Fruit fly (Drosophila melanogaster): ENCODE data around the gene alpha-Man-IIa.

Gene alpha-Man-IIa

DNA sequence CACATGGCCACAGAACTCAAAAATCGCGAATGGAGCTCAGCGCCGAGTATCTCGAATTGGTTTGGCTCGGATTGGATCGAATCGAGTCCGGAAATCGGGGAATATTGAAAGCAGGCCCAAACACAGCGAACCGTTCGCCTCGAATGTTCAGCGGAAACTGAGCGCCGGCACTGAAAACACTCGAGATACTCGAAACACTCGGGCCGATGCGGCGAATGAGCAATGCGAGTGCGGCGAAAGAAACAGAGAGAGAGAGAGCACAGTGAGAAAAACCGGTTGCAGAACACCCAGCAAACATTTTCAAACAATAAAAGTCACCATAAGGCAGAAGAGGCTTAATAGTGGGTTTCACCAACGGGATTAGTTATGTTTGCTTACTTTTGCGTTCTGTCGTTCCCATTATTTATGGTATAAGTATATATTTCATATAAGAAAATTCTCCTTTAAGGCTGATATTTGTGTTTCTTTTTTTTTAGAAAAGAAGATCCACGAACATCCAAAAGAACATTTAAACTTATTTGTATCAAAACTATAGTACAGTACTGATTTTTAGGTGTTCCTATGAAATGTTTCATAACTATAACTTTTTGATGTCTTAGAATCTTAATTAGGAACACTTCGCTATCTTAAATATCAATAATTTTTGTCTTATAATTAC is 17.8 kb upstream of the alpha-Man-IIa start, which contains the start of gene FER (continued):
- TF ChIP-seq fd96Cb (tag; optimal IDR thresholded peaks at IDR 0.05) (no peak), NC2β (GFP tag; optimal IDR thresholded peaks at IDR 0.05) (no peak), CG10274 (GFP tag; optimal IDR thresholded peaks at IDR 0.05) (no peak), wor (GFP tag; IDR thresholded peaks at IDR 0.05) (no peak), unpg (GFP tag; optimal IDR thresholded peaks at IDR 0.05) (no peak), crp (GFP tag; optimal IDR thresholded peaks at IDR 0.05) (no peak), Stat92E (GFP tag; optimal IDR thresholded peaks at IDR 0.05) (peak in 1 of 3 experiments; percentile 71), CG10979 (tag; optimal IDR thresholded peaks at IDR 0.05) (peak; percentile 31), CG12659 (GFP tag; optimal IDR thresholded peaks at IDR 0.05) (no peak), her (GFP tag; optimal IDR thresholded peaks at IDR 0.05) (peak; percentile 61), Adf1 (GFP tag; IDR thresholded peaks at IDR 0.05) (peak; percentile 17; the same call in 1 of the 2 replicates), pho (GFP tag; optimal IDR thresholded peaks at IDR 0.05) (no peak), CG4820 (GFP tag; optimal IDR thresholded peaks at IDR 0.05) (no peak), zf30C (GFP tag; optimal IDR thresholded peaks at IDR 0.05) (peak; percentile 86), insv (GFP tag; optimal IDR thresholded peaks at IDR 0.05) (peak in 1 of 2 experiments; percentile 47), CG6689 (GFP tag; IDR thresholded peaks at IDR 0.05) (no peak), Jarid2 (GFP tag; optimal IDR thresholded peaks at IDR 0.05) (peak; percentile 100), unc-4 (GFP tag; IDR thresholded peaks at IDR 0.05; ENCODE audit: partially characterized antibody) (peak; percentile 55), Fer2 (tag; optimal IDR thresholded peaks at IDR 0.05) (no peak), Ravus (GFP tag; IDR thresholded peaks at IDR 0.05) (peak; percentile 38; the same call in 1 of the 2 replicates), chinmo (GFP tag; IDR thresholded peaks at IDR 0.05; ENCODE audit: partially characterized antibody) (peak; percentile 97), Asciz (GFP tag; optimal IDR thresholded peaks at IDR 0.05) (peak; percentile 63), lab (GFP tag; optimal IDR thresholded peaks at IDR 0.05) (peak; percentile 62), gt (GFP tag; IDR thresholded peaks at IDR 0.05) (no peak), lola (GFP tag; optimal IDR thresholded peaks at IDR 0.05) (no peak), abd-A (tag; optimal IDR thresholded peaks at IDR 0.05) (peak; percentile 35), Aef1 (GFP tag; IDR thresholded peaks at IDR 0.05) (no peak), CG9876 (GFP tag; optimal IDR thresholded peaks at IDR 0.05) (no peak), sug (tag; optimal IDR thresholded peaks at IDR 0.05) (peak; percentile 39), CG14441 (GFP tag; IDR thresholded peaks at IDR 0.05) (peak; percentile 11; the same call in 1 of the 2 replicates), gro (GFP tag; optimal IDR thresholded peaks at IDR 0.05) (peak; percentile 80), twi (tag; optimal IDR thresholded peaks at IDR 0.05) (no peak), vnd (GFP tag; IDR thresholded peaks at IDR 0.05; ENCODE audit: partially characterized antibody) (peak; percentile 47; the same call in 1 of the 3 replicates), MTF-1 (GFP tag; optimal IDR thresholded peaks at IDR 0.05; ENCODE audit: borderline replicate concordance) (peak; percentile 70), maf-S (GFP tag; optimal IDR thresholded peaks at IDR 0.05) (no peak), Dip2 (GFP tag; IDR thresholded peaks at IDR 0.05) (no peak), rib (GFP tag; IDR thresholded peaks at IDR 0.05) (peak; percentile 81), schlank (tag; optimal IDR thresholded peaks at IDR 0.05) (peak; percentile 40), CG13894 (tag; optimal IDR thresholded peaks at IDR 0.05) (peak; percentile 80), NFAT (GFP tag; IDR thresholded peaks at IDR 0.05) (peak; percentile 68), TFAM (GFP tag; optimal IDR thresholded peaks at IDR 0.05) (no peak), CG33557 (GFP tag; optimal IDR thresholded peaks at IDR 0.05) (peak; percentile 21), bowl (GFP tag; IDR thresholded peaks at IDR 0.05) (0 out of 2 replicates have a peak, but pooled peaks have one; percentile 22), CG15601 (tag; optimal IDR thresholded peaks at IDR 0.05) (peak; percentile 5), CG15073 (GFP tag; optimal IDR thresholded peaks at IDR 0.05) (no peak), Rfx (GFP tag; IDR thresholded peaks at IDR 0.05) (peak; percentile 56; the same call in 1 of the 2 replicates), CG18599 (GFP tag; optimal IDR thresholded peaks at IDR 0.05) (peak; percentile 45), CG16863 (GFP tag; optimal IDR thresholded peaks at IDR 0.05) (peak; percentile 31)
